Fruit fly (Drosophila melanogaster) whole organism, prepupa: ENCODE data around the gene CG10171.

Source experiments
- CG11294 ChIP-seq: fragments of 200-800 bp; sonication (Bioruptor generic); IDR thresholded peaks from 2 replicates; pipeline ENCODE4 v1.3.6; 2022; ENCODE audit warnings: missing biosample characterization, missing genetic modification characterization
- Eip75B ChIP-seq: fragments of 200-800 bp; sonication (Bioruptor generic); optimal IDR thresholded peaks from 3 replicates; lab custom pipeline; 2016; ENCODE audit warnings: missing biosample characterization, missing genetic modification characterization

- TF ChIP-seq Eip75B (GFP tag; lab: Kevin White, UChicago) (no peak), CG11294 (GFP tag; lab: Robert Waterston, UW) (no peak)
These were observed 32.5 kb upstream of the CG10171 start for dm6 chr3L:13420212-13420611.
